Worm (Caenorhabditis elegans): Measurements from ENCODE around the gene cutc-1.

The cutc-1 gene

ce11 chrIII:8358213-8358672 is 45.2 kb downstream of the cutc-1 start, which contains the start of the genes R05D3.8 and rfp-1 (continued):
- no peak for TF ChIP-seq ceh-19 (GFP tag; optimal IDR thresholded peaks at IDR 0.05)
- no peak for TF ChIP-seq F13H6.1 (tag; optimal IDR thresholded peaks at IDR 0.05)
- TF ChIP-seq hlh-13 (GFP tag; optimal IDR thresholded peaks at IDR 0.05), result no peak
- no peak for TF ChIP-seq mec-3 (tag; optimal IDR thresholded peaks at IDR 0.05; ENCODE audit: borderline replicate concordance)
- TF ChIP-seq sox-2 (GFP tag; IDR thresholded peaks at IDR 0.05), result no peak
- no peak for TF ChIP-seq madf-2 (tag; optimal IDR thresholded peaks at IDR 0.05)
- peak; percentile 49 for TF ChIP-seq ceh-31 (tag; optimal IDR thresholded peaks at IDR 0.05)
- no peak for TF ChIP-seq che-1 (tag; optimal IDR thresholded peaks at IDR 0.05)
- TF ChIP-seq npax-4 (tag; optimal IDR thresholded peaks at IDR 0.05), result no peak
- TF ChIP-seq nhr-232 (tag; optimal IDR thresholded peaks at IDR 0.05), result no peak
- TF ChIP-seq ceh-45 (GFP tag; IDR thresholded peaks at IDR 0.05), result no peak
- no peak for TF ChIP-seq ama-1 (optimal IDR thresholded peaks at IDR 0.05)

ce11 chrIII:8356407-8356881 is 47.0 kb downstream of the cutc-1 start:
- TF ChIP-seq odd-2 (tag; optimal IDR thresholded peaks at IDR 0.05) (no peak), npax-4 (tag; optimal IDR thresholded peaks at IDR 0.05) (no peak), ceh-14 (tag; optimal IDR thresholded peaks at IDR 0.05) (peak; percentile 37), dve-1 (tag; optimal IDR thresholded peaks at IDR 0.05) (no peak), ahr-1 (tag; optimal IDR thresholded peaks at IDR 0.05) (no peak), K09A11.1 (tag; optimal IDR thresholded peaks at IDR 0.05; ENCODE audit: insufficient read depth) (no peak), unc-55 (GFP tag; optimal IDR thresholded peaks at IDR 0.05) (peak; percentile 14), elt-2 (tag; optimal IDR thresholded peaks at IDR 0.05) (peak; percentile 14), ceh-31 (tag; optimal IDR thresholded peaks at IDR 0.05) (peak; percentile 85), hlh-8 (tag; optimal IDR thresholded peaks at IDR 0.05) (no peak), ztf-16 (tag; optimal IDR thresholded peaks at IDR 0.05) (no peak), zip-5 (tag; optimal IDR thresholded peaks at IDR 0.05) (no peak), pat-9 (tag; optimal IDR thresholded peaks at IDR 0.05) (no peak), unc-42 (tag; optimal IDR thresholded peaks at IDR 0.05) (peak; percentile 55), Y22D7AL.16 (tag; optimal IDR thresholded peaks at IDR 0.05) (no peak), T23F11.4 (GFP tag; optimal IDR thresholded peaks at IDR 0.05) (no peak), nhr-232 (tag; optimal IDR thresholded peaks at IDR 0.05) (no peak), ttx-3 (tag; optimal IDR thresholded peaks at IDR 0.05) (no peak), gmeb-2 (tag; optimal IDR thresholded peaks at IDR 0.05) (no peak), sdc-2 (tag; optimal IDR thresholded peaks at IDR 0.05) (peak; percentile 7), lin-11 (tag; optimal IDR thresholded peaks at IDR 0.05) (peak; percentile 8), tbx-2 (tag; optimal IDR thresholded peaks at IDR 0.05) (peak; percentile 60), pros-1 (tag; optimal IDR thresholded peaks at IDR 0.05) (peak; percentile 40), syd-9 (tag; optimal IDR thresholded peaks at IDR 0.05) (peak; percentile 56), F13H6.1 (tag; optimal IDR thresholded peaks at IDR 0.05) (no peak), ceh-19 (GFP tag; optimal IDR thresholded peaks at IDR 0.05) (no peak), ref-2 (tag; optimal IDR thresholded peaks at IDR 0.05) (peak; percentile 26), tbx-7 (tag; optimal IDR thresholded peaks at IDR 0.05) (peak; percentile 37), hlh-6 (tag; optimal IDR thresholded peaks at IDR 0.05) (peak; percentile 25), unc-3 (GFP tag; conservative IDR thresholded peaks at IDR 0.05) (no peak), unc-3 (tag; optimal IDR thresholded peaks at IDR 0.05) (no peak), ceh-2 (tag; optimal IDR thresholded peaks at IDR 0.05) (peak; percentile 39), pax-1 (tag; optimal IDR thresholded peaks at IDR 0.05) (no peak), sox-2 (GFP tag; IDR thresholded peaks at IDR 0.05) (no peak; the same call in 1 of the 2 replicates), fkh-10 (GFP tag; optimal IDR thresholded peaks at IDR 0.05) (no peak), nfya-1 (tag; optimal IDR thresholded peaks at IDR 0.05) (peak; percentile 87), lim-6 (tag; optimal IDR thresholded peaks at IDR 0.05) (no peak), fax-1 (tag; optimal IDR thresholded peaks at IDR 0.05) (no peak), ceh-48 (tag; optimal IDR thresholded peaks at IDR 0.05) (no peak), pha-4 (tag; optimal IDR thresholded peaks at IDR 0.05) (no peak), eyg-1 (tag; optimal IDR thresholded peaks at IDR 0.05) (peak; percentile 55), hlh-30 (tag; optimal IDR thresholded peaks at IDR 0.05; ENCODE audit: insufficient read depth) (peak; percentile 10), ceh-18 (tag; optimal IDR thresholded peaks at IDR 0.05) (peak; percentile 81), che-1 (tag; optimal IDR thresholded peaks at IDR 0.05) (peak; percentile 12), fkh-6 (tag; optimal IDR thresholded peaks at IDR 0.05) (no peak), ceh-34 (tag; optimal IDR thresholded peaks at IDR 0.05) (peak; percentile 70)
